Worm (Caenorhabditis elegans) whole organism, L4 larva: ENCODE data around the gene T09A5.15.

Experiments
- D1046.2 ChIP-seq: fragments of 200-800 bp; sonication (Bioruptor generic); IDR thresholded peaks from 2 replicates; pipeline ENCODE4 v1.3.6; 2022; ENCODE audit warnings: missing genetic modification characterization, missing compliant biosample characterization
- F37D6.2 ChIP-seq: sonication (generic microtip); optimal IDR thresholded peaks from 2 replicates; lab custom pipeline; 2016; ENCODE audit warnings: mild to moderate bottlenecking, missing genetic modification characterization, missing compliant biosample characterization
- T20F7.1 ChIP-seq: fragments of 200-800 bp; sonication (Bioruptor generic); optimal IDR thresholded peaks from 2 replicates; lab custom pipeline; 2018; ENCODE audit warnings: mild to moderate bottlenecking, missing genetic modification characterization, missing compliant biosample characterization
- Y105C5A.15 ChIP-seq: fragments of 200-800 bp; sonication (Bioruptor generic); IDR thresholded peaks from 2 replicates; pipeline ENCODE4 v1.3.6; 2022; ENCODE audit warnings: missing genetic modification characterization, missing compliant biosample characterization
- Y48G9A.11 ChIP-seq: fragments of 200-800 bp; sonication (Bioruptor generic); IDR thresholded peaks from 2 replicates; pipeline ENCODE4 v1.3.6; 2022; ENCODE audit warnings: missing genetic modification reagents, missing genetic modification characterization, missing compliant biosample characterization
- aha-1 ChIP-seq: fragments of 150-350 bp; peaks from one replicate; lab custom pipeline; 2014; ENCODE audit warnings: missing biosample characterization, missing genetic modification characterization
- aly-2 ChIP-seq: sonication (generic microtip); optimal IDR thresholded peaks from 2 replicates; lab custom pipeline; 2018; ENCODE audit warnings: missing biosample characterization, missing genetic modification characterization
- ama-1 ChIP-seq: fragments of 150-350 bp; optimal IDR thresholded peaks from 2 replicates; lab custom pipeline; 2014; ENCODE audit warnings: inconsistent platforms, mixed read lengths
- cey-2 ChIP-seq: sonication (generic microtip); optimal IDR thresholded peaks from 3 replicates; lab custom pipeline; 2017; ENCODE audit warnings: missing genetic modification characterization, mild to moderate bottlenecking, missing compliant biosample characterization, antibody characterized with exemption, borderline replicate concordance; ENCODE audit not compliant: insufficient read depth
- daf-12 ChIP-seq: fragments of 150-350 bp; optimal IDR thresholded peaks from 2 replicates; lab custom pipeline; 2014; ENCODE audit warnings: missing biosample characterization, missing genetic modification reagents, missing genetic modification characterization
- dmd-9 ChIP-seq: fragments of 200-800 bp; sonication (Bioruptor generic); IDR thresholded peaks from 2 replicates; pipeline ENCODE4 v1.3.6; 2022; ENCODE audit warnings: missing genetic modification reagents, missing genetic modification characterization, missing compliant biosample characterization
- dve-1 ChIP-seq: sonication (generic microtip); optimal IDR thresholded peaks from 2 replicates; lab custom pipeline; 2017; ENCODE audit warnings: antibody characterized with exemption, mild to moderate bottlenecking, missing genetic modification characterization, missing compliant biosample characterization; ENCODE audit not compliant: insufficient read depth
- egl-43 ChIP-seq: fragments of 200-800 bp; sonication (Bioruptor generic); IDR thresholded peaks from 2 replicates; pipeline ENCODE4 v1.3.6; 2022; ENCODE audit warnings: missing genetic modification reagents, missing genetic modification characterization, missing compliant biosample characterization
- fkh-10 ChIP-seq: fragments of 150-350 bp; optimal IDR thresholded peaks from 2 replicates; lab custom pipeline; 2014; ENCODE audit warnings: missing biosample characterization, missing genetic modification reagents, missing genetic modification characterization
- fos-1 ChIP-seq: fragments of 150-350 bp; optimal IDR thresholded peaks from 2 replicates; lab custom pipeline; 2014; ENCODE audit warnings: missing biosample characterization, missing genetic modification characterization
- lim-7 ChIP-seq: fragments of 200-800 bp; sonication (Bioruptor generic); IDR thresholded peaks from 2 replicates; pipeline ENCODE4 v1.3.6; 2022; ENCODE audit warnings: missing genetic modification characterization, missing compliant biosample characterization
- lin-15B ChIP-seq: fragments of 150-350 bp; sonication (generic microtip); optimal IDR thresholded peaks from 3 replicates; lab custom pipeline; 2014; ENCODE audit warnings: missing biosample characterization, missing genetic modification characterization
- lin-29 ChIP-seq: fragments of 200-800 bp; sonication (Bioruptor generic); IDR thresholded peaks from 2 replicates; pipeline ENCODE4 v1.3.6; 2022; ENCODE audit warnings: missing genetic modification reagents, missing genetic modification characterization, missing compliant biosample characterization
- lin-38 ChIP-seq: fragments of 200-800 bp; sonication (Bioruptor generic); IDR thresholded peaks from 2 replicates; pipeline ENCODE4 v1.3.6; 2022; ENCODE audit warnings: missing genetic modification reagents, missing genetic modification characterization, missing compliant biosample characterization
- lir-3 ChIP-seq: sonication (generic microtip); optimal IDR thresholded peaks from 2 replicates; lab custom pipeline; 2016; ENCODE audit warnings: mild to moderate bottlenecking, missing genetic modification characterization, missing compliant biosample characterization
- lsy-2 ChIP-seq, 2 experiments: fragments of 150-350 bp in 1 of 2; sonication (generic microtip) in 1 of 2; optimal IDR thresholded peaks; 2 replicates each; lab custom pipeline; 2014 to 2017; ENCODE audit warnings: missing biosample characterization in 2 of 2, missing genetic modification characterization in 2 of 2
- madf-5 ChIP-seq, 2 experiments: fragments of 200-800 bp; sonication (Bioruptor generic); IDR thresholded peaks; 2 replicates each; pipeline ENCODE4 v1.3.6; 2022; ENCODE audit warnings: missing compliant biosample characterization in 2 of 2, missing genetic modification characterization in 2 of 2
- madf-9 ChIP-seq: fragments of 200-800 bp; sonication (Bioruptor generic); conservative IDR thresholded peaks from 2 replicates; pipeline ENCODE4 v1.3.6; 2022; ENCODE audit warnings: missing genetic modification reagents, missing genetic modification characterization, missing compliant biosample characterization
- mdt-29 ChIP-seq: fragments of 200-800 bp; sonication (Bioruptor generic); IDR thresholded peaks from 2 replicates; pipeline ENCODE4 v1.3.6; 2022; ENCODE audit warnings: missing genetic modification reagents, missing genetic modification characterization, missing compliant biosample characterization
- mep-1 ChIP-seq: fragments of 150-350 bp; sonication (generic microtip); optimal IDR thresholded peaks from 3 replicates; lab custom pipeline; 2014; ENCODE audit warnings: missing biosample characterization, missing genetic modification characterization
- mxl-2 ChIP-seq: fragments of 200-800 bp; sonication (Bioruptor generic); conservative IDR thresholded peaks from 2 replicates; pipeline ENCODE4 v1.3.6; 2022; ENCODE audit warnings: missing genetic modification reagents, missing genetic modification characterization, missing compliant biosample characterization
- nhr-102 ChIP-seq: sonication (generic microtip); optimal IDR thresholded peaks from 2 replicates; lab custom pipeline; 2016; ENCODE audit warnings: mild to moderate bottlenecking, missing genetic modification characterization, moderate library complexity, missing compliant biosample characterization
- nhr-111 ChIP-seq: fragments of 200-800 bp; sonication (Bioruptor generic); optimal IDR thresholded peaks from 2 replicates; lab custom pipeline; 2018; ENCODE audit warnings: mild to moderate bottlenecking, missing genetic modification characterization, missing compliant biosample characterization
- nhr-28 ChIP-seq: fragments of 150-350 bp; optimal IDR thresholded peaks from 2 replicates; lab custom pipeline; 2014; ENCODE audit warnings: missing biosample characterization, missing genetic modification characterization
- sdz-12 ChIP-seq: fragments of 200-800 bp; sonication (Bioruptor generic); optimal IDR thresholded peaks from 2 replicates; lab custom pipeline; 2018; ENCODE audit warnings: mild to moderate bottlenecking, missing genetic modification characterization, missing compliant biosample characterization
- snpc-4 ChIP-seq: fragments of 150-350 bp; optimal IDR thresholded peaks from 2 replicates; lab custom pipeline; 2014; ENCODE audit warnings: missing biosample characterization, missing genetic modification characterization
- spr-1 ChIP-seq: sonication (generic microtip); optimal IDR thresholded peaks from 2 replicates; lab custom pipeline; 2016; ENCODE audit warnings: mild to moderate bottlenecking, missing genetic modification characterization, missing compliant biosample characterization
- tag-97 ChIP-seq: fragments of 200-800 bp; sonication (Bioruptor generic); IDR thresholded peaks from 2 replicates; pipeline ENCODE4 v1.3.6; 2022; ENCODE audit warnings: missing genetic modification characterization, missing compliant biosample characterization
- unc-130 ChIP-seq: sonication (generic microtip); optimal IDR thresholded peaks from 2 replicates; lab custom pipeline; 2016; ENCODE audit warnings: missing genetic modification reagents, missing genetic modification characterization, missing compliant biosample characterization
- unc-62 ChIP-seq, 3 experiments: fragments of 150-350 bp in 1 of 3; sonication (generic microtip); optimal IDR thresholded peaks in 2 of 3; peaks in 1 of 3; 1 replicate in 1 of 3; 2 replicates in 2 of 3; lab custom pipeline; 2014 to 2017; ENCODE audit warnings: missing biosample characterization in 3 of 3, missing genetic modification characterization in 3 of 3, missing genetic modification reagents in 3 of 3, missing genotype in 1 of 3
- zip-11 ChIP-seq: fragments of 200-800 bp; sonication (Bioruptor generic); IDR thresholded peaks from 2 replicates; pipeline ENCODE4 v1.3.6; 2022; ENCODE audit warnings: missing genetic modification characterization, missing compliant biosample characterization
- ztf-7 ChIP-seq: fragments of 150-350 bp; optimal IDR thresholded peaks from 2 replicates; lab custom pipeline; 2014; ENCODE audit warnings: missing biosample characterization, missing genetic modification characterization

The T09A5.15 gene

DNA sequence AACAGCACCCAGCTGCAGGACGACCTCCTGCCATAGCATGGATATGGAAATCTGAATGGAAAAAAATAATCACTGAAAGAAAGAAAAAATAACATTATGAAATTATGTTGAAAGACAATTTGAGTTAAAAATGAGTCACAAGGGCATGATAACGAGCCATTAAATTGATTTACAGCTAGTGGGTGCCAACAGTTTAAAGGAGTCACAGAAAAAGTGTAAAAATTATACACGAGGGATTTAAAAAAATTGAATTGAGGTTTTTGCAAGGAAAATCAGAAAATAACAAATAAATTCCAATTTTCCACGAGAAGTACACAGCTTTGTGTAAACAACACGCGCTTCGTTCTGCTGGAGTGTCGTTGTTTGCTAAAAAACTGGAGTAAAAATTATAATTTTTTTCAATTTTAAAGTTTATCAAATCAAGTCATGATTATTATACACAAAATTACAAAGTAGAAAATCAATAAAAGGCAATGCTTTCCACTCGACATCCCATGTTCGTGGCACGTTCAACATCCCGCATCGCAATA is 16.1 kb downstream of the T09A5.15 start, which contains the start of gene T01H3.3 (continued):
- no peak for TF ChIP-seq tag-97
- TF ChIP-seq madf-5 (GFP tag; IDR thresholded peaks at IDR 0.05; lab: Robert Waterston, UW): no peak
- TF ChIP-seq fos-1 (tag; lab: Kevin White, UChicago): no peak
- TF ChIP-seq unc-130 (GFP tag; lab: Kevin White, UChicago): no peak
- no peak for TF ChIP-seq aly-2
- TF ChIP-seq zip-11: no peak
- TF ChIP-seq D1046.2 (GFP tag; lab: Robert Waterston, UW): no peak
- no peak for TF ChIP-seq cey-2 (tag; lab: Kevin White, UChicago)
- TF ChIP-seq nhr-102 (tag; lab: Kevin White, UChicago): no peak
- no peak for TF ChIP-seq egl-43 (GFP tag; lab: Robert Waterston, UW)
- TF ChIP-seq lir-3 (tag; lab: Kevin White, UChicago): no peak
- no peak for TF ChIP-seq lin-29 (GFP tag; lab: Robert Waterston, UW)
- TF ChIP-seq lim-7 (GFP tag; lab: Robert Waterston, UW): no peak
- TF ChIP-seq aha-1 (tag; lab: Kevin White, UChicago): peak; percentile 86
- TF ChIP-seq nhr-111: no peak

DNA sequence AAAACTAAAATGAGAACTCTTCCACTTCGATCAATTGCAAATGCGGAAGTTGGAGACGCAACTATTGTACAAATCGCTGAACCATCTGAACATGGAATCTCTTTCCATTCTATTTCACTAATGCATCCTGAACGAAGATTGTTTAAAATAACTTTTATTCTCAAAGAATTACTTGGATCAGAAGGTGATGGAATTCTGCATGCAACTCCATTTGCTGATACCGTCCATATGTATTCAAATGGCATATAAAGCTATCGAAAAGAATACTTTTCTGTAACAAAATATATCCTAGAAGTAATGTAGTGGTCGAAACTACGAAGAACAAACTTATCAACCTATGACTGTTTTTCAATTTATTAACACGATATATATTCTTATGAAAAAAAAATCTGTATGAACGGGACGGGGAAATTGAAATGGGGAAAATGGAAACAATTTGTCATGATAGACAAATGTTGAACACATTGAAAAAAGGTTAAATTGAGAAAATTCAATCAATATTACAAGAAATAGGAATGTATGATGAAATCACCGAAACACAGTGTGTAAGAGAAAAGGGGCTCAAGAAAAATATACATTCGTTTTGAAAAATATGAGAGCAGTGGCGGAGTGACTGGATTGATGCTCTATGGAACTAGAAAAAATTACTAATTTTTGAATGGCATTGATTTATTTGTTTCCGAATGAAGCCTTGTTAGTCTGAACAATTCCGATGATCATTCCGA is 20.1 kb downstream of the T09A5.15 start, which contains the start of gene T01H3.2:
T01H3.2 (minus strand) TSS at position 251 of the 725 bp plus-strand sequence.
- TF ChIP-seq snpc-4 (tag; lab: Kevin White, UChicago) (no peak), cey-2 (tag; lab: Kevin White, UChicago) (no peak), spr-1 (tag; lab: Kevin White, UChicago) (peak; percentile 27), nhr-28 (tag; lab: Kevin White, UChicago) (no peak), dve-1 (peak; percentile 37), ama-1 (lab: Kevin White, UChicago) (peak; percentile 27), mxl-2 (GFP tag; lab: Robert Waterston, UW) (no peak), sdz-12 (GFP tag; lab: Kevin White, UChicago) (no peak), Y48G9A.11 (0 out of 2 replicates have a peak, but pooled peaks have one; percentile 38), lsy-2 (tag; optimal IDR thresholded peaks at IDR 0.05; lab: Kevin White, UChicago) (peak in 1 of 2 experiments; percentile 39), nhr-102 (tag; lab: Kevin White, UChicago) (peak; percentile 53), lin-15B (no peak), madf-9 (GFP tag; lab: Robert Waterston, UW) (no peak), lin-38 (GFP tag; lab: Robert Waterston, UW) (peak; percentile 52), unc-62 (GFP tag; optimal IDR thresholded peaks at IDR 0.05 in 1 of 2; lab: Kevin White, UChicago) (peak in 1 of 2 experiments; percentile 96), unc-62 (tag; optimal IDR thresholded peaks at IDR 0.05; lab: Kevin White, UChicago) (no peak), mdt-29 (0 out of 2 replicates have a peak, but pooled peaks have one; percentile 20), ztf-7 (no peak), T20F7.1 (GFP tag; lab: Kevin White, UChicago) (peak; percentile 71), dmd-9 (no peak), Y105C5A.15 (GFP tag; lab: Robert Waterston, UW) (no peak), mep-1 (tag; lab: Kevin White, UChicago) (peak; percentile 26), fkh-10 (GFP tag; lab: Kevin White, UChicago) (no peak), F37D6.2 (tag; lab: Kevin White, UChicago) (no peak), daf-12 (tag; lab: Kevin White, UChicago) (no peak)
